Fruit fly (Drosophila melanogaster) whole organism, prepupa: Measurements from ENCODE around the gene ect.

Source experiments
- Blimp-1 ChIP-seq: fragments of 200-800 bp; sonication (Bioruptor generic); optimal IDR thresholded peaks from 3 replicates; lab custom pipeline; 2017; ENCODE audit warnings: missing biosample characterization, missing genetic modification characterization, mild to moderate bottlenecking, moderate library complexity, missing genetic modification reagents
- CG10631 ChIP-seq: fragments of 200-800 bp; sonication (Bioruptor generic); optimal IDR thresholded peaks from 2 replicates; lab custom pipeline; 2016; ENCODE audit warnings: missing biosample characterization, missing genetic modification characterization
- CG11762 ChIP-seq: fragments of 200-800 bp; sonication (Bioruptor generic); optimal IDR thresholded peaks from 3 replicates; lab custom pipeline; 2016; ENCODE audit warnings: missing biosample characterization, missing genetic modification characterization; ENCODE audit not compliant: insufficient read depth
- CG11902 ChIP-seq: fragments of 200-800 bp; sonication (Bioruptor generic); optimal IDR thresholded peaks from 3 replicates; lab custom pipeline; 2016; ENCODE audit warnings: missing biosample characterization, missing genetic modification characterization
- CG15336 ChIP-seq: fragments of 200-800 bp; sonication (Bioruptor generic); IDR thresholded peaks from 2 replicates; pipeline ENCODE4 v1.3.6; 2022; ENCODE audit warnings: missing biosample characterization, missing genetic modification characterization
- CG16779 ChIP-seq: fragments of 200-800 bp; sonication (Bioruptor generic); optimal IDR thresholded peaks from 3 replicates; lab custom pipeline; 2017; ENCODE audit warnings: missing biosample characterization, mild to moderate bottlenecking, missing genetic modification characterization
- CG3032 ChIP-seq: fragments of 200-800 bp; optimal IDR thresholded peaks from 2 replicates; lab custom pipeline; 2019; ENCODE audit warnings: missing biosample characterization, mild to moderate bottlenecking, missing genetic modification characterization, moderate library complexity
- CG32006 ChIP-seq: fragments of 200-800 bp; sonication (Bioruptor generic); optimal IDR thresholded peaks from 3 replicates; lab custom pipeline; 2017; ENCODE audit warnings: missing biosample characterization, mild to moderate bottlenecking, missing genetic modification characterization
- CG34406 ChIP-seq: fragments of 200-800 bp; sonication (Bioruptor generic); optimal IDR thresholded peaks from 3 replicates; lab custom pipeline; 2016; ENCODE audit warnings: missing biosample characterization, missing genetic modification characterization
- CG6163 ChIP-seq: fragments of 200-800 bp; sonication (Bioruptor generic); IDR thresholded peaks from 3 replicates; pipeline ENCODE4 v1.3.6; 2022; ENCODE audit warnings: missing biosample characterization, missing genetic modification characterization
- CG6276 ChIP-seq: fragments of 200-800 bp; sonication (Bioruptor generic); optimal IDR thresholded peaks from 2 replicates; lab custom pipeline; 2017; ENCODE audit warnings: missing biosample characterization, mild to moderate bottlenecking, missing genetic modification characterization
- CG6808 ChIP-seq: fragments of 200-800 bp; sonication (Bioruptor generic); optimal IDR thresholded peaks from 3 replicates; lab custom pipeline; 2017; ENCODE audit warnings: missing biosample characterization, missing genetic modification characterization, mild to moderate bottlenecking, moderate library complexity, missing genetic modification reagents
- CG6854 ChIP-seq: fragments of 200-800 bp; sonication (Bioruptor generic); optimal IDR thresholded peaks from 2 replicates; lab custom pipeline; 2017; ENCODE audit warnings: missing biosample characterization, mild to moderate bottlenecking, missing genetic modification characterization
- CG7368 ChIP-seq: fragments of 200-800 bp; sonication (Bioruptor generic); optimal IDR thresholded peaks from 3 replicates; lab custom pipeline; 2016; ENCODE audit warnings: missing biosample characterization, missing genetic modification characterization
- CG8319 ChIP-seq: fragments of 200-800 bp; sonication (Bioruptor generic); optimal IDR thresholded peaks from 3 replicates; lab custom pipeline; 2016; ENCODE audit warnings: missing biosample characterization, missing genetic modification characterization
- CG8632 ChIP-seq: fragments of 200-800 bp; sonication (Bioruptor generic); optimal IDR thresholded peaks from 3 replicates; lab custom pipeline; 2016; ENCODE audit warnings: missing biosample characterization, missing genetic modification characterization
- Eip75B ChIP-seq: fragments of 200-800 bp; sonication (Bioruptor generic); optimal IDR thresholded peaks from 3 replicates; lab custom pipeline; 2016; ENCODE audit warnings: missing biosample characterization, missing genetic modification characterization
- Eip93F ChIP-seq: fragments of 200-800 bp; sonication (Bioruptor generic); optimal IDR thresholded peaks from 2 replicates; lab custom pipeline; 2016; ENCODE audit warnings: missing biosample characterization, mild to moderate bottlenecking, missing genetic modification characterization
- Ets21C ChIP-seq: fragments of 200-800 bp; sonication (Bioruptor generic); optimal IDR thresholded peaks from 3 replicates; lab custom pipeline; 2016; ENCODE audit warnings: missing biosample characterization, missing genetic modification characterization
- Ets96B ChIP-seq: fragments of 200-800 bp; optimal IDR thresholded peaks from 2 replicates; lab custom pipeline; 2019; ENCODE audit warnings: missing biosample characterization, mild to moderate bottlenecking, missing genetic modification characterization, moderate library complexity
- Gug ChIP-seq: fragments of 200-800 bp; sonication (Bioruptor generic); IDR thresholded peaks from 2 replicates; pipeline ENCODE4 v1.3.6; 2022; ENCODE audit warnings: missing biosample characterization, missing genetic modification characterization
- Hr38 ChIP-seq: sonication (Bioruptor generic); optimal IDR thresholded peaks from 2 replicates; lab custom pipeline; 2016; ENCODE audit warnings: missing biosample characterization, missing genetic modification characterization
- Hr4 ChIP-seq: fragments of 200-800 bp; sonication (Bioruptor generic); optimal IDR thresholded peaks from 3 replicates; lab custom pipeline; 2016; ENCODE audit warnings: missing biosample characterization, missing genetic modification characterization
- Lpt ChIP-seq: fragments of 200-800 bp; sonication (Bioruptor generic); optimal IDR thresholded peaks from 3 replicates; lab custom pipeline; 2016; ENCODE audit warnings: missing biosample characterization, missing genetic modification characterization
- Met ChIP-seq: fragments of 200-800 bp; sonication (Bioruptor generic); optimal IDR thresholded peaks from 3 replicates; lab custom pipeline; 2016; ENCODE audit warnings: missing biosample characterization, missing genetic modification characterization
- OdsH ChIP-seq: fragments of 200-800 bp; sonication (Bioruptor generic); optimal IDR thresholded peaks from 3 replicates; lab custom pipeline; 2016; ENCODE audit warnings: missing biosample characterization, missing genetic modification characterization
- Sox102F ChIP-seq: fragments of 200-800 bp; sonication (Bioruptor generic); optimal IDR thresholded peaks from 2 replicates; lab custom pipeline; 2016; ENCODE audit warnings: missing biosample characterization, mild to moderate bottlenecking, missing genetic modification characterization
- Sox15 ChIP-seq: fragments of 200-800 bp; sonication (Bioruptor generic); optimal IDR thresholded peaks from 3 replicates; lab custom pipeline; 2016; ENCODE audit warnings: missing biosample characterization, missing genetic modification characterization
- achi ChIP-seq: fragments of 200-800 bp; sonication (Bioruptor generic); optimal IDR thresholded peaks from 3 replicates; lab custom pipeline; 2016; ENCODE audit warnings: missing biosample characterization, missing genetic modification characterization
- acj6 ChIP-seq: fragments of 200-800 bp; sonication (Bioruptor generic); optimal IDR thresholded peaks from 3 replicates; lab custom pipeline; 2016; ENCODE audit warnings: missing biosample characterization, missing genetic modification characterization
- cyc ChIP-seq: fragments of 200-800 bp; sonication (Bioruptor generic); optimal IDR thresholded peaks from 3 replicates; lab custom pipeline; 2016; ENCODE audit warnings: missing biosample characterization, missing genetic modification characterization
- dac ChIP-seq: fragments of 200-800 bp; sonication (Bioruptor generic); optimal IDR thresholded peaks from 2 replicates; lab custom pipeline; 2017; ENCODE audit warnings: missing biosample characterization, mild to moderate bottlenecking, missing genetic modification characterization
- eg ChIP-seq: fragments of 200-800 bp; sonication (Bioruptor generic); IDR thresholded peaks from 3 replicates; pipeline ENCODE4 v1.3.6; 2022; ENCODE audit warnings: missing biosample characterization, missing genetic modification characterization
- fd85E ChIP-seq: fragments of 200-800 bp; sonication (Bioruptor generic); optimal IDR thresholded peaks from 3 replicates; lab custom pipeline; 2016; ENCODE audit warnings: missing biosample characterization, missing genetic modification characterization
- fkh ChIP-seq: fragments of 200-800 bp; sonication (Bioruptor generic); optimal IDR thresholded peaks from 3 replicates; lab custom pipeline; 2017; ENCODE audit warnings: missing biosample characterization, mild to moderate bottlenecking, missing genetic modification characterization, moderate library complexity
- net ChIP-seq: fragments of 200-800 bp; sonication (Bioruptor generic); optimal IDR thresholded peaks from 3 replicates; lab custom pipeline; 2016; ENCODE audit warnings: missing biosample characterization, missing genetic modification characterization
- salr ChIP-seq, 2 experiments: fragments of 200-800 bp; sonication (Bioruptor generic); optimal IDR thresholded peaks; 3 replicates each; lab custom pipeline; 2016 to 2018; ENCODE audit warnings: missing biosample characterization in 2 of 2, missing genetic modification characterization in 2 of 2, mild to moderate bottlenecking in 1 of 2
- spab ChIP-seq: fragments of 200-800 bp; sonication (Bioruptor generic); optimal IDR thresholded peaks from 2 replicates; lab custom pipeline; 2017; ENCODE audit warnings: missing biosample characterization, mild to moderate bottlenecking, missing genetic modification characterization, missing genetic modification reagents
- svp ChIP-seq: fragments of 200-800 bp; sonication (Bioruptor generic); peaks from one replicate; lab custom pipeline; 2016; ENCODE audit warnings: missing biosample characterization, missing genetic modification characterization

ect gene

dm6 chr3L:10198571-10198970, 3.1 kb downstream of the ect start (continued):
- TF ChIP-seq CG3032 (peak; percentile 42), eg (peak; percentile 27; the same call in 1 of the 3 replicates), Sox102F (GFP tag; lab: Kevin White, UChicago) (no peak), Blimp-1 (GFP tag; lab: Kevin White, UChicago) (no peak), net (peak; percentile 22), CG6854 (GFP tag; lab: Kevin White, UChicago) (no peak), dac (GFP tag; lab: Kevin White, UChicago) (no peak), Lpt (GFP tag; lab: Kevin White, UChicago) (no peak), Sox15 (GFP tag; lab: Kevin White, UChicago) (no peak), fkh (GFP tag; lab: Kevin White, UChicago) (no peak), CG6276 (GFP tag; lab: Kevin White, UChicago) (peak; percentile 38), Hr4 (GFP tag; lab: Kevin White, UChicago) (peak; percentile 63), Ets96B (peak; percentile 27), svp (peak; percentile 51), Met (no peak), spab (GFP tag; lab: Kevin White, UChicago) (peak; percentile 17), Gug (GFP tag; lab: Robert Waterston, UW) (no peak), acj6 (peak; percentile 35), CG10631 (GFP tag; lab: Kevin White, UChicago) (peak; percentile 52), CG34406 (no peak), OdsH (GFP tag; lab: Kevin White, UChicago) (peak; percentile 55), Eip75B (GFP tag; lab: Kevin White, UChicago) (peak; percentile 17), CG11762 (GFP tag; lab: Kevin White, UChicago) (no peak), CG6808 (GFP tag; lab: Kevin White, UChicago) (no peak), CG11902 (GFP tag; lab: Kevin White, UChicago) (no peak), CG7368 (GFP tag; lab: Kevin White, UChicago) (no peak), fd85E (GFP tag; lab: Kevin White, UChicago) (no peak), Ets21C (no peak), CG6163 (GFP tag; lab: Robert Waterston, UW) (0 out of 3 replicates have a peak, but pooled peaks have one; percentile 5), Hr38 (no peak), CG16779 (tag; lab: Kevin White, UChicago) (no peak), Eip93F (GFP tag; lab: Kevin White, UChicago) (no peak), CG32006 (GFP tag; lab: Kevin White, UChicago) (peak; percentile 72), salr (GFP tag; optimal IDR thresholded peaks at IDR 0.05; lab: Kevin White, UChicago) (peak in 1 of 2 experiments; percentile 60), achi (GFP tag; lab: Kevin White, UChicago) (peak; percentile 31), CG8632 (GFP tag; lab: Kevin White, UChicago) (peak; percentile 25), CG8319 (GFP tag; lab: Kevin White, UChicago) (no peak)

- TF ChIP-seq Gug (GFP tag; lab: Robert Waterston, UW) (no peak), CG32006 (GFP tag; lab: Kevin White, UChicago) (no peak), Sox102F (GFP tag; lab: Kevin White, UChicago) (no peak)
- TF ChIP-seq, all 60 proteins: peak for 0
Observed at dm6 chr3L:10197360-10197759, 4.3 kb downstream of the ect start.

- TF ChIP-seq acj6 = no peak
- TF ChIP-seq Sox102F (GFP tag; lab: Kevin White, UChicago) = no peak
- no peak for TF ChIP-seq CG15336 (GFP tag; lab: Robert Waterston, UW)
- TF ChIP-seq cyc (GFP tag; lab: Kevin White, UChicago) = no peak
Observed at dm6 chr3L:10189179-10189578, 12.5 kb downstream of the ect start.
